Fruit fly (Drosophila melanogaster): ENCODE data around the gene CG8813.

DNA sequence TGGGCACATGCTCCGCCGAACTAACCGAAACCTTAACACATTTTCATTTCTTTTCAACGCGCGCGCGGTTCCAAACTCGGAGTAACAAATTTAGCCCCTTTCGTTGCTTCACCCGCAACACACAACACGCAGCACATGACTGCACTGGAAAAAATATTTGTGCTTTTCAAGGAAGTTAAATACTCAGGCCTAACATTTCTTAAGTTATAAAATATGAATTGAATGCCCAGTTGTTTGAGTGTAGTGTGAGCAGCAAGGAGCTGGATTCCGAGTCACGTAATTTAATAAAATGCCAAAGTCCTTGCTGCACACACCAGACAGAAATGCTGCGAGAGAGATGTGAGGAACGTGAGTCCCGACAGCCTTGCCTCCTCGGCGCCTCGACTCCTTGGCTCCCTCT is 32.0 kb downstream of the CG8813 start:
- TF ChIP-seq CG31365 (tag; optimal IDR thresholded peaks at IDR 0.05) (no peak), CTCF (GFP tag; optimal IDR thresholded peaks at IDR 0.05) (no peak), CG42726 (GFP tag; IDR thresholded peaks at IDR 0.05; ENCODE audit: partially characterized antibody) (no peak), CG3065 (GFP tag; optimal IDR thresholded peaks at IDR 0.05) (no peak), E2f1 (GFP tag; IDR thresholded peaks at IDR 0.05) (no peak), CG12155 (GFP tag; optimal IDR thresholded peaks at IDR 0.05) (no peak), vvl (GFP tag; IDR thresholded peaks at IDR 0.05) (no peak), Atf-2 (GFP tag; optimal IDR thresholded peaks at IDR 0.05) (no peak), CG11560 (tag; IDR thresholded peaks at IDR 0.05) (no peak)
